Worm (Caenorhabditis elegans) whole organism, L4 larva: ENCODE measurements around the gene npp-5.

Experiments
- fos-1 ChIP-seq: fragments of 150-350 bp; optimal IDR thresholded peaks from 2 replicates; lab custom pipeline; 2014; ENCODE audit warnings: missing biosample characterization, missing genetic modification characterization
- lir-3 ChIP-seq: sonication (generic microtip); optimal IDR thresholded peaks from 2 replicates; lab custom pipeline; 2016; ENCODE audit warnings: mild to moderate bottlenecking, missing genetic modification characterization, missing compliant biosample characterization
- skn-1 ChIP-seq: fragments of 150-350 bp; optimal IDR thresholded peaks from 2 replicates; lab custom pipeline; 2014; ENCODE audit warnings: missing biosample characterization, missing genetic modification characterization

- no peak for TF ChIP-seq lir-3 (tag; lab: Kevin White, UChicago)
- TF ChIP-seq fos-1 (tag; lab: Kevin White, UChicago) = no peak
- no peak for TF ChIP-seq skn-1 (tag; lab: Kevin White, UChicago)
Observed at ce11 chrII:11577861-11578260, 21.7 kb downstream of the npp-5 start.
